Worm (Caenorhabditis elegans): ENCODE data around the gene srx-7.

- TF ChIP-seq snpc-4 (tag; optimal IDR thresholded peaks at IDR 0.05) (no peak), tbx-8 (GFP tag; optimal IDR thresholded peaks at IDR 0.05) (no peak), nhr-237 (tag; optimal IDR thresholded peaks at IDR 0.05) (no peak)
These were observed 20.9 kb upstream of the srx-7 start, which contains the start of gene nhr-155 for ce11 chrV:539040-539510.
